Fruit fly (Drosophila melanogaster) whole organism, embryonic: ENCODE measurements around the gene janA.

Experiments
- ATbp ChIP-seq: fragments of 200-800 bp; sonication (Bioruptor generic); optimal IDR thresholded peaks from 2 replicates; lab custom pipeline; 2017; ENCODE audit warnings: missing biosample characterization, mild to moderate bottlenecking, missing genetic modification characterization, missing genetic modification reagents
- Atf-2 ChIP-seq: fragments of 200-800 bp; sonication (Bioruptor generic); optimal IDR thresholded peaks from 2 replicates; lab custom pipeline; 2016; ENCODE audit warnings: missing biosample characterization, missing genetic modification characterization
- Blimp-1 ChIP-seq: fragments of 200-800 bp; sonication (Bioruptor generic); optimal IDR thresholded peaks from 3 replicates; lab custom pipeline; 2018; ENCODE audit warnings: missing biosample characterization, missing genetic modification characterization, mild to moderate bottlenecking, moderate library complexity, missing genetic modification reagents
- Bteb2 ChIP-seq: fragments of 200-800 bp; sonication (Bioruptor generic); optimal IDR thresholded peaks from 2 replicates; lab custom pipeline; 2016; ENCODE audit warnings: missing biosample characterization, missing genetic modification characterization
- CG10366 ChIP-seq: fragments of 200-800 bp; sonication (Bioruptor generic); IDR thresholded peaks from 2 replicates; pipeline ENCODE4 v1.3.6; 2022; ENCODE audit warnings: missing biosample characterization, missing genetic modification characterization
- CG10959 ChIP-seq: fragments of 200-800 bp; sonication (Bioruptor generic); IDR thresholded peaks from 2 replicates; pipeline ENCODE4 v1.3.6; 2022; ENCODE audit warnings: missing biosample characterization, missing genetic modification characterization
- CG10979 ChIP-seq: fragments of 200-800 bp; sonication (Bioruptor generic); optimal IDR thresholded peaks from 2 replicates; lab custom pipeline; 2018; ENCODE audit warnings: missing biosample characterization, mild to moderate bottlenecking, missing genetic modification characterization, moderate library complexity
- CG13296 ChIP-seq: fragments of 200-800 bp; sonication (Bioruptor generic); optimal IDR thresholded peaks from 3 replicates; lab custom pipeline; 2018; ENCODE audit warnings: missing biosample characterization, mild to moderate bottlenecking, missing genetic modification characterization
- CG13775 ChIP-seq: fragments of 200-800 bp; sonication (Bioruptor generic); optimal IDR thresholded peaks from 3 replicates; lab custom pipeline; 2017; ENCODE audit warnings: missing biosample characterization, mild to moderate bottlenecking, missing genetic modification characterization
- CG15269 ChIP-seq: fragments of 200-800 bp; sonication (Bioruptor generic); optimal IDR thresholded peaks from 2 replicates; lab custom pipeline; 2018; ENCODE audit warnings: missing biosample characterization, mild to moderate bottlenecking, missing genetic modification characterization, moderate library complexity
- CG1647 ChIP-seq: fragments of 200-800 bp; sonication (Bioruptor generic); optimal IDR thresholded peaks from 3 replicates; lab custom pipeline; 2016; ENCODE audit warnings: missing biosample characterization, missing genetic modification characterization
- CG1792 ChIP-seq: fragments of 200-800 bp; sonication (Bioruptor generic); optimal IDR thresholded peaks from 2 replicates; lab custom pipeline; 2016; ENCODE audit warnings: missing biosample characterization, missing genetic modification characterization
- CG1832 ChIP-seq: fragments of 200-800 bp; sonication (Bioruptor generic); optimal IDR thresholded peaks from 2 replicates; lab custom pipeline; 2017; ENCODE audit warnings: missing biosample characterization, mild to moderate bottlenecking, missing genetic modification characterization, inconsistent platforms
- CG30403 ChIP-seq: fragments of 200-800 bp; sonication (Bioruptor generic); optimal IDR thresholded peaks from 3 replicates; lab custom pipeline; 2016; ENCODE audit warnings: missing biosample characterization, missing genetic modification characterization
- CG4707 ChIP-seq: fragments of 200-800 bp; sonication (Bioruptor generic); optimal IDR thresholded peaks from 2 replicates; lab custom pipeline; 2018; ENCODE audit warnings: missing biosample characterization, mild to moderate bottlenecking, missing genetic modification characterization, moderate library complexity
- CG4854 ChIP-seq: fragments of 200-800 bp; sonication (Bioruptor generic); optimal IDR thresholded peaks from 2 replicates; lab custom pipeline; 2016; ENCODE audit warnings: missing biosample characterization, missing genetic modification characterization, inconsistent platforms
- CG5953 ChIP-seq: fragments of 200-800 bp; sonication (Bioruptor generic); IDR thresholded peaks from 2 replicates; pipeline ENCODE4 v1.3.6; 2022; ENCODE audit warnings: missing biosample characterization, missing genetic modification characterization
- CG6689 ChIP-seq: fragments of 200-800 bp; sonication (Bioruptor generic); IDR thresholded peaks from 2 replicates; pipeline ENCODE4 v1.3.6; 2022; ENCODE audit warnings: missing biosample characterization, missing genetic modification characterization
- CG9609 ChIP-seq: fragments of 200-800 bp; sonication (Bioruptor generic); optimal IDR thresholded peaks from 3 replicates; lab custom pipeline; 2016; ENCODE audit warnings: missing biosample characterization, missing genetic modification characterization
- CG9932 ChIP-seq: fragments of 200-800 bp; sonication (Bioruptor generic); IDR thresholded peaks from 2 replicates; pipeline ENCODE4 v1.3.6; 2022; ENCODE audit warnings: missing biosample characterization, missing genetic modification characterization
- Camta ChIP-seq: fragments of 200-800 bp; sonication (Bioruptor generic); optimal IDR thresholded peaks from 2 replicates; lab custom pipeline; 2016; ENCODE audit warnings: missing biosample characterization, missing genetic modification characterization
- Chrac-16 ChIP-seq: fragments of 200-800 bp; sonication (Bioruptor generic); optimal IDR thresholded peaks from 3 replicates; lab custom pipeline; 2016; ENCODE audit warnings: missing biosample characterization, missing genetic modification characterization
- D19B ChIP-seq: fragments of 200-800 bp; sonication (Bioruptor generic); optimal IDR thresholded peaks from 2 replicates; lab custom pipeline; 2017; ENCODE audit warnings: missing biosample characterization, mild to moderate bottlenecking, missing genetic modification characterization
- Fer2 ChIP-seq: fragments of 200-800 bp; sonication (Bioruptor generic); optimal IDR thresholded peaks from 2 replicates; lab custom pipeline; 2018; ENCODE audit warnings: missing biosample characterization, mild to moderate bottlenecking, missing genetic modification characterization, moderate library complexity
- Hand ChIP-seq: fragments of 200-800 bp; sonication (Bioruptor generic); optimal IDR thresholded peaks from 2 replicates; lab custom pipeline; 2017; ENCODE audit warnings: mild to moderate bottlenecking, missing biosample characterization, missing genetic modification reagents, missing genetic modification characterization
- Hr78 ChIP-seq, 2 experiments: fragments of 200-800 bp in 1 of 2; fragments of >200 bp in 1 of 2; sonication (Bioruptor generic) in 1 of 2; optimal IDR thresholded peaks; 2 replicates each; lab custom pipeline; 2017 to 2019; ENCODE audit warnings: missing biosample characterization in 2 of 2, missing genetic modification characterization in 2 of 2, mild to moderate bottlenecking in 1 of 2, moderate library complexity in 1 of 2
- Lim3 ChIP-seq: fragments of 200-800 bp; sonication (Bioruptor generic); IDR thresholded peaks from 2 replicates; pipeline ENCODE4 v1.3.6; 2022; ENCODE audit warnings: missing biosample characterization, missing genetic modification characterization
- Mad ChIP-seq: fragments of 200-800 bp; sonication (Bioruptor generic); optimal IDR thresholded peaks from 2 replicates; lab custom pipeline; 2016; ENCODE audit warnings: missing biosample characterization, missing genetic modification characterization
- Oaz ChIP-seq: fragments of 200-800 bp; sonication (Bioruptor generic); IDR thresholded peaks from 2 replicates; pipeline ENCODE4 v1.3.6; 2022; ENCODE audit warnings: missing biosample characterization, missing genetic modification characterization
- Ravus ChIP-seq: fragments of 200-800 bp; sonication (Bioruptor generic); IDR thresholded peaks from 2 replicates; pipeline ENCODE4 v1.3.6; 2022; ENCODE audit warnings: missing biosample characterization, missing genetic modification characterization
- Trl ChIP-seq, 3 experiments: fragments of >200 bp in 2 of 3; fragments of 200-800 bp in 1 of 3; sonication (Bioruptor generic) in 1 of 3; optimal IDR thresholded peaks; 2 replicates in 1 of 3; 3 replicates in 2 of 3; lab custom pipeline; 2016 to 2017; ENCODE audit warnings: missing biosample characterization in 1 of 3, missing genetic modification characterization in 1 of 3
- ara ChIP-seq: fragments of 200-800 bp; sonication (Bioruptor generic); IDR thresholded peaks from 2 replicates; pipeline ENCODE4 v1.3.6; 2022; ENCODE audit warnings: missing biosample characterization, missing genetic modification characterization
- ash1 ChIP-seq: fragments of 200-800 bp; sonication (Bioruptor generic); optimal IDR thresholded peaks from 2 replicates; lab custom pipeline; 2018; ENCODE audit warnings: missing biosample characterization, mild to moderate bottlenecking, missing genetic modification characterization
- az2 ChIP-seq: fragments of 200-800 bp; sonication (Bioruptor generic); optimal IDR thresholded peaks from 3 replicates; lab custom pipeline; 2016; ENCODE audit warnings: missing biosample characterization, missing genetic modification characterization
- crp ChIP-seq, 2 experiments: fragments of 200-800 bp; sonication (Bioruptor generic); optimal IDR thresholded peaks; 2 replicates in 1 of 2; 3 replicates in 1 of 2; lab custom pipeline; 2017; ENCODE audit warnings: missing biosample characterization in 2 of 2, missing genetic modification characterization in 2 of 2, mild to moderate bottlenecking in 1 of 2, moderate library complexity in 1 of 2
- danr ChIP-seq: fragments of 200-800 bp; sonication (Bioruptor generic); IDR thresholded peaks from 2 replicates; pipeline ENCODE4 v1.3.6; 2022; ENCODE audit warnings: missing biosample characterization, missing genetic modification characterization
- en ChIP-seq: fragments of 200-800 bp; sonication (Bioruptor generic); optimal IDR thresholded peaks from 2 replicates; lab custom pipeline; 2016; ENCODE audit warnings: missing biosample characterization, missing genetic modification characterization
- esg ChIP-seq: fragments of 200-800 bp; sonication (Bioruptor generic); conservative IDR thresholded peaks from 2 replicates; pipeline ENCODE4 v1.3.6; 2022; ENCODE audit warnings: missing biosample characterization, missing genetic modification characterization
- gcm2 ChIP-seq: fragments of 200-800 bp; sonication (Bioruptor generic); optimal IDR thresholded peaks from 2 replicates; lab custom pipeline; 2016; ENCODE audit warnings: missing biosample characterization, missing genetic modification characterization
- gem ChIP-seq: fragments of 200-800 bp; sonication (Bioruptor generic); optimal IDR thresholded peaks from 2 replicates; lab custom pipeline; 2019; ENCODE audit warnings: missing biosample characterization, mild to moderate bottlenecking, missing genetic modification characterization, moderate library complexity
- kah ChIP-seq: fragments of 200-800 bp; sonication (Bioruptor generic); optimal IDR thresholded peaks from 2 replicates; lab custom pipeline; 2018; ENCODE audit warnings: missing biosample characterization, mild to moderate bottlenecking, missing genetic modification characterization
- mirr ChIP-seq: fragments of 200-800 bp; sonication (Bioruptor generic); optimal IDR thresholded peaks from 3 replicates; lab custom pipeline; 2018; ENCODE audit warnings: missing biosample characterization, mild to moderate bottlenecking, missing genetic modification characterization
- org-1 ChIP-seq: fragments of 200-800 bp; sonication (Bioruptor generic); optimal IDR thresholded peaks from 2 replicates; lab custom pipeline; 2017; ENCODE audit warnings: missing biosample characterization, missing genetic modification characterization
- otp ChIP-seq: fragments of 200-800 bp; sonication (Bioruptor generic); IDR thresholded peaks from 3 replicates; pipeline ENCODE4, ENCODE4 v1.3.6; 2022; ENCODE audit warnings: missing biosample characterization, missing genetic modification characterization
- pan ChIP-seq, 4 experiments: fragments of >200 bp in 3 of 4; fragments of 200-800 bp in 1 of 4; sonication (Bioruptor generic) in 1 of 4; optimal IDR thresholded peaks in 3 of 4; IDR thresholded peaks in 1 of 4; 2 replicates each; pipeline versions ENCODE4 v1.3.6 to Lab custom; 2017 to 2022; ENCODE audit warnings: missing biosample characterization in 2 of 4, missing genetic modification characterization in 2 of 4, mixed read lengths in 1 of 4
- pum ChIP-seq: fragments of 200-800 bp; sonication (Bioruptor generic); optimal IDR thresholded peaks from 2 replicates; lab custom pipeline; 2016; ENCODE audit warnings: missing biosample characterization, missing genetic modification characterization
- unc-4 ChIP-seq: fragments of 200-800 bp; sonication (Bioruptor generic); IDR thresholded peaks from 2 replicates; pipeline ENCODE4 v1.3.6; 2022; ENCODE audit warnings: missing biosample characterization, missing genetic modification characterization; ENCODE audit not compliant: partially characterized antibody

janA gene

DNA sequence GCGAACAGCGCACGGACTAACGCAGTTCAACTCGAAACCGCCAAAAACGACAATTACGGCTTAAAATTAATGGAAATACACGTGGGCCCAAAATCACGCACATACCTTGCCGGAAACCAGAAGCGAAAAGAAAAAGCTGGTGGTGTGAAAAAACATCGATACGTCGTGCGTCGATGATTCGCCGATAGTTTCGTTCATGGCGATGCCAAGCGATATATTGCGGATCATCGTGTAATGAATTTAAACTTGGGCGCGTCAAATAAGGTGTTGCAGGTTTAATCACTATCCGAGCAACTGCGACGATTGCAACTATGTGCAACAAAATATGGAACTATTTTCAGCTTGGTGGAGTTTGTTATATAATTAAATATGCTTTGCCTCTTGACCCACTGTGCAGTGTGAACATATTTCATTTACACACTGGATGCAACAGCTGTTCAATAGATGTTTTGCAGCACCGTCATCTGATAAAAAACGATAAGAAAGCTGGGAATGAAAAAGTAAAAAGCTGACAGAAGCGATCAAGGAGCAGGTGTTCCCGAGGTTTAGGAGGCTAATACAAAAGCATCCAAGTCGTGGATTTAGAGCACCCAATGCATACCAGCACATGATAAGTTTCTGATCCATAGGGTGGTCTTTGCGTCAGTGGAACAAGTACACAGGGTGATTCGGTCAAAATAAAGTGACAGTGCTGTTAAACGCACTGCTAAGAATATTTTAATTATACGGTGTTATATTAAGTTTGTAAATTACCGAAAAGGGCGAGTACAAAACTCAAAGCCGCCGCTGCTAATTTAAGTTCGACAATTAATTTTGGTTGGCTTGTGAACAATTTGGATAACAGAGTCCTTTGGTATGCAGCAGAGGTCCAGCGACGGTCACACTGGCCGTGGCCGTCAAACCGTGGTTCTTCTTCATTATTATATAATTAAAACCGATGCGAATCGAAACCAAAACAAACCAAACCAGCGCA is 7.0 kb upstream of the janA start, which contains the start of the genes RpL32 and CG7943 (continued):
- peak; percentile 93 for TF ChIP-seq CG10366 (GFP tag; lab: Robert Waterston, UW)
- TF ChIP-seq Lim3 (GFP tag; lab: Robert Waterston, UW): peak; percentile 83
- TF ChIP-seq en: peak; percentile 90
- TF ChIP-seq Fer2 (tag; lab: Kevin White, UChicago): peak; percentile 92
- TF ChIP-seq CG10959 (GFP tag; lab: Robert Waterston, UW): peak; percentile 91
- TF ChIP-seq CG30403 (GFP tag; lab: Kevin White, UChicago): peak; percentile 94
- TF ChIP-seq Atf-2 (GFP tag; lab: Kevin White, UChicago): peak; percentile 80
- TF ChIP-seq org-1 (GFP tag; lab: Kevin White, UChicago): peak; percentile 90
- TF ChIP-seq pum (GFP tag; lab: Kevin White, UChicago): peak; percentile 97
- TF ChIP-seq CG4707 (GFP tag; lab: Kevin White, UChicago): peak; percentile 80
- TF ChIP-seq unc-4 (GFP tag; lab: Robert Waterston, UW): peak; percentile 99
- peak; percentile 92 for TF ChIP-seq CG5953 (GFP tag; lab: Robert Waterston, UW)
- TF ChIP-seq pan (optimal IDR thresholded peaks at IDR 0.05; lab: Kevin White, UChicago): no peak
- peak in 1 of 2 experiments; percentile 96 for TF ChIP-seq pan (GFP tag; optimal IDR thresholded peaks at IDR 0.05 in 1 of 2, IDR thresholded peaks at IDR 0.05 in 1 of 2)
- no peak for TF ChIP-seq CG1832 (GFP tag; lab: Kevin White, UChicago)
- peak; percentile 70 for TF ChIP-seq Hand (GFP tag; lab: Kevin White, UChicago)
- peak; percentile 82 for TF ChIP-seq CG15269 (tag; lab: Kevin White, UChicago)
- peak; percentile 90 for TF ChIP-seq ara (GFP tag; lab: Robert Waterston, UW)
- TF ChIP-seq kah (GFP tag; lab: Kevin White, UChicago): peak; percentile 72
- peak; percentile 92 for TF ChIP-seq CG4854 (GFP tag; lab: Kevin White, UChicago)
- TF ChIP-seq Trl (optimal IDR thresholded peaks at IDR 0.05; lab: Kevin White, UChicago): no peak
- peak; percentile 98 for TF ChIP-seq Trl (GFP tag; optimal IDR thresholded peaks at IDR 0.05; lab: Kevin White, UChicago)
- TF ChIP-seq CG9609 (GFP tag; lab: Kevin White, UChicago): peak; percentile 91
- peak; percentile 98 for TF ChIP-seq CG13775 (GFP tag; lab: Kevin White, UChicago)
- TF ChIP-seq Blimp-1 (GFP tag; lab: Kevin White, UChicago): peak; percentile 88
- peak; percentile 97 for TF ChIP-seq CG13296 (GFP tag; lab: Kevin White, UChicago)
- peak; percentile 85 for TF ChIP-seq gcm2
- peak; percentile 81 for TF ChIP-seq Chrac-16
- peak; percentile 85 for TF ChIP-seq D19B
- TF ChIP-seq Mad (GFP tag; lab: Kevin White, UChicago): peak; percentile 89
- TF ChIP-seq ash1: peak; percentile 94
- peak; percentile 70 for TF ChIP-seq az2 (GFP tag; lab: Kevin White, UChicago)
- peak; percentile 78 for TF ChIP-seq Ravus
- peak; percentile 91 for TF ChIP-seq CG1792 (GFP tag; lab: Kevin White, UChicago)
- peak; percentile 83 for TF ChIP-seq ATbp
- peak; percentile 35 to 91 for TF ChIP-seq crp (GFP tag; optimal IDR thresholded peaks at IDR 0.05; lab: Kevin White, UChicago)
- peak; percentile 95 for TF ChIP-seq mirr (GFP tag; lab: Kevin White, UChicago)
- TF ChIP-seq CG10979: peak; percentile 88
- TF ChIP-seq danr (GFP tag; lab: Robert Waterston, UW): peak; percentile 91
- TF ChIP-seq CG1647 (GFP tag; lab: Kevin White, UChicago): peak; percentile 92
- peak; percentile 95 for TF ChIP-seq esg (GFP tag; lab: Robert Waterston, UW)
- peak; percentile 98 for TF ChIP-seq Camta (GFP tag; lab: Kevin White, UChicago)
- peak; percentile 91; the same call in 2 of the 3 replicates for TF ChIP-seq otp (GFP tag; lab: Robert Waterston, UW)
- TF ChIP-seq Oaz: peak; percentile 94
- peak; percentile 99 for TF ChIP-seq CG9932
- peak; percentile 92 for TF ChIP-seq CG6689
- peak; percentile 90 for TF ChIP-seq gem (tag; lab: Kevin White, UChicago)
- TF ChIP-seq Hr78 (GFP tag; optimal IDR thresholded peaks at IDR 0.05; lab: Kevin White, UChicago): no peak
- peak; percentile 92 for TF ChIP-seq Bteb2
